Fruit fly (Drosophila melanogaster) whole organism, embryonic: ENCODE measurements around the gene CG13461.

ENCODE experiments used
- Bdp1 ChIP-seq: fragments of 200-800 bp; sonication (Bioruptor generic); optimal IDR thresholded peaks from 3 replicates; lab custom pipeline; 2016; ENCODE audit warnings: missing biosample characterization, missing genetic modification characterization
- Bteb2 ChIP-seq: fragments of 200-800 bp; sonication (Bioruptor generic); optimal IDR thresholded peaks from 2 replicates; lab custom pipeline; 2016; ENCODE audit warnings: missing biosample characterization, missing genetic modification characterization
- CG11398 ChIP-seq: fragments of 200-800 bp; sonication (Bioruptor generic); optimal IDR thresholded peaks from 2 replicates; lab custom pipeline; 2016; ENCODE audit warnings: missing biosample characterization, missing genetic modification characterization
- CG11504 ChIP-seq: fragments of 200-800 bp; sonication (Bioruptor generic); optimal IDR thresholded peaks from 3 replicates; lab custom pipeline; 2019; ENCODE audit warnings: missing biosample characterization, mild to moderate bottlenecking, missing genetic modification characterization, moderate library complexity
- CG11695 ChIP-seq: fragments of 200-800 bp; sonication (Bioruptor generic); IDR thresholded peaks from 3 replicates; pipeline ENCODE4 v1.3.6; 2022; ENCODE audit warnings: missing biosample characterization, missing genetic modification characterization
- CG12744 ChIP-seq: fragments of 200-800 bp; sonication (Bioruptor generic); optimal IDR thresholded peaks from 2 replicates; lab custom pipeline; 2016; ENCODE audit warnings: missing biosample characterization, missing genetic modification characterization
- CG13296 ChIP-seq: fragments of 200-800 bp; sonication (Bioruptor generic); optimal IDR thresholded peaks from 3 replicates; lab custom pipeline; 2018; ENCODE audit warnings: missing biosample characterization, mild to moderate bottlenecking, missing genetic modification characterization
- CG14050 ChIP-seq: fragments of 200-800 bp; sonication (Bioruptor generic); IDR thresholded peaks from 3 replicates; pipeline ENCODE4 v1.3.6; 2022; ENCODE audit warnings: missing biosample characterization, missing genetic modification characterization
- CG14965 ChIP-seq: fragments of 200-800 bp; sonication (Bioruptor generic); optimal IDR thresholded peaks from 2 replicates; lab custom pipeline; 2016; ENCODE audit warnings: missing biosample characterization, missing genetic modification characterization, borderline replicate concordance
- CG17361 ChIP-seq: fragments of 200-800 bp; sonication (Bioruptor generic); IDR thresholded peaks from 3 replicates; pipeline ENCODE4 v1.3.6; 2022; ENCODE audit warnings: missing biosample characterization, missing genetic modification characterization
- CG17612 ChIP-seq: fragments of 200-800 bp; sonication (Bioruptor generic); IDR thresholded peaks from 2 replicates; pipeline ENCODE4 v1.3.6; 2022; ENCODE audit warnings: missing biosample characterization, missing genetic modification characterization
- CG17912 ChIP-seq: fragments of 200-800 bp; sonication (Bioruptor generic); optimal IDR thresholded peaks from 2 replicates; lab custom pipeline; 2018; ENCODE audit warnings: missing biosample characterization, mild to moderate bottlenecking, missing genetic modification characterization
- CG30020 ChIP-seq: fragments of 200-800 bp; optimal IDR thresholded peaks from 2 replicates; lab custom pipeline; 2019; ENCODE audit warnings: missing biosample characterization, mild to moderate bottlenecking, missing genetic modification characterization, moderate library complexity
- CG30431 ChIP-seq: fragments of 200-800 bp; sonication (Bioruptor generic); optimal IDR thresholded peaks from 2 replicates; lab custom pipeline; 2017; ENCODE audit warnings: missing biosample characterization, missing genetic modification characterization
- CG31441 ChIP-seq: fragments of 200-800 bp; sonication (Bioruptor generic); IDR thresholded peaks from 2 replicates; pipeline ENCODE4 v1.3.6; 2022; ENCODE audit warnings: missing biosample characterization, missing genetic modification characterization
- CG33557 ChIP-seq: fragments of 200-800 bp; sonication (Bioruptor generic); optimal IDR thresholded peaks from 2 replicates; lab custom pipeline; 2019; ENCODE audit warnings: missing biosample characterization, mild to moderate bottlenecking, missing genetic modification characterization, moderate library complexity
- CG4617 ChIP-seq: fragments of 200-800 bp; sonication (Bioruptor generic); optimal IDR thresholded peaks from 3 replicates; lab custom pipeline; 2016; ENCODE audit warnings: missing biosample characterization, missing genetic modification characterization, borderline replicate concordance
- CG6683 ChIP-seq: fragments of 200-800 bp; sonication (Bioruptor generic); optimal IDR thresholded peaks from 2 replicates; lab custom pipeline; 2017; ENCODE audit warnings: missing biosample characterization, mild to moderate bottlenecking, missing genetic modification characterization, missing genetic modification reagents
- CG7271 ChIP-seq: fragments of 200-800 bp; sonication (Bioruptor generic); optimal IDR thresholded peaks from 2 replicates; lab custom pipeline; 2018; ENCODE audit warnings: missing biosample characterization, mild to moderate bottlenecking, missing genetic modification characterization, moderate library complexity
- D ChIP-seq, 2 experiments: fragments of 200-800 bp in 1 of 2; fragments of >200 bp in 1 of 2; sonication (Bioruptor generic) in 1 of 2; optimal IDR thresholded peaks; 2 replicates in 1 of 2; 3 replicates in 1 of 2; lab custom pipeline; 2017; ENCODE audit warnings: mild to moderate bottlenecking in 1 of 2, missing biosample characterization in 1 of 2, missing genetic modification characterization in 1 of 2, missing genetic modification reagents in 1 of 2
- Dfd ChIP-seq, 2 experiments: fragments of >200 bp; optimal IDR thresholded peaks; 2 replicates each; lab custom pipeline; 2017; ENCODE audit warnings: missing biosample characterization in 2 of 2, missing genetic modification characterization in 2 of 2
- HLH4C ChIP-seq: fragments of 200-800 bp; sonication (Bioruptor generic); IDR thresholded peaks from 3 replicates; pipeline ENCODE4 v1.3.6; 2022; ENCODE audit warnings: missing biosample characterization, missing genetic modification characterization; ENCODE audit not compliant: partially characterized antibody
- Hand ChIP-seq: fragments of 200-800 bp; sonication (Bioruptor generic); optimal IDR thresholded peaks from 2 replicates; lab custom pipeline; 2017; ENCODE audit warnings: mild to moderate bottlenecking, missing biosample characterization, missing genetic modification reagents, missing genetic modification characterization
- Jarid2 ChIP-seq: fragments of 200-800 bp; sonication (Bioruptor generic); optimal IDR thresholded peaks from 3 replicates; lab custom pipeline; 2017; ENCODE audit warnings: mild to moderate bottlenecking, missing biosample characterization, missing genetic modification reagents, missing genetic modification characterization
- Nf-YA ChIP-seq: fragments of 200-800 bp; sonication (Bioruptor generic); IDR thresholded peaks from 2 replicates; pipeline ENCODE4 v1.3.6; 2022; ENCODE audit warnings: missing biosample characterization, missing genetic modification characterization
- Pdp1 ChIP-seq, 2 experiments: fragments of 200-800 bp; sonication (Bioruptor generic); optimal IDR thresholded peaks; 3 replicates each; lab custom pipeline; 2016; ENCODE audit warnings: missing biosample characterization in 2 of 2, missing genetic modification characterization in 2 of 2, mild to moderate bottlenecking in 1 of 2, moderate library complexity in 1 of 2
- Poxn ChIP-seq: fragments of 200-800 bp; sonication (Bioruptor generic); IDR thresholded peaks from 2 replicates; pipeline ENCODE4 v1.3.6; 2022; ENCODE audit warnings: missing biosample characterization, missing genetic modification characterization
- Six4 ChIP-seq: fragments of 200-800 bp; sonication (Bioruptor generic); optimal IDR thresholded peaks from 2 replicates; lab custom pipeline; 2016; ENCODE audit warnings: missing biosample characterization, missing genetic modification characterization
- Sry-β ChIP-seq: fragments of 200-800 bp; sonication (Bioruptor generic); optimal IDR thresholded peaks from 2 replicates; lab custom pipeline; 2018; ENCODE audit warnings: missing biosample characterization, mild to moderate bottlenecking, missing genetic modification characterization, moderate library complexity
- Vsx1 ChIP-seq: fragments of 200-800 bp; sonication (Bioruptor generic); optimal IDR thresholded peaks from 2 replicates; lab custom pipeline; 2017; ENCODE audit warnings: missing biosample characterization, mild to moderate bottlenecking, missing genetic modification characterization, missing genetic modification reagents
- chinmo ChIP-seq: fragments of 200-800 bp; sonication (Bioruptor generic); IDR thresholded peaks from 4 replicates; pipeline ENCODE4 v1.3.6; 2022; ENCODE audit warnings: missing biosample characterization, missing genetic modification characterization; ENCODE audit not compliant: partially characterized antibody
- chn ChIP-seq: fragments of 200-800 bp; sonication (Bioruptor generic); optimal IDR thresholded peaks from 2 replicates; lab custom pipeline; 2016; ENCODE audit warnings: missing biosample characterization, missing genetic modification characterization
- dm ChIP-seq: fragments of 200-800 bp; sonication (Bioruptor generic); optimal IDR thresholded peaks from 3 replicates; lab custom pipeline; 2016; ENCODE audit warnings: missing biosample characterization, missing genetic modification characterization
- eyg ChIP-seq: fragments of 200-800 bp; sonication (Bioruptor generic); optimal IDR thresholded peaks from 3 replicates; lab custom pipeline; 2016; ENCODE audit warnings: missing biosample characterization, missing genetic modification characterization
- fd96Cb ChIP-seq: fragments of 200-800 bp; sonication (Bioruptor generic); optimal IDR thresholded peaks from 2 replicates; lab custom pipeline; 2018; ENCODE audit warnings: missing biosample characterization, mild to moderate bottlenecking, missing genetic modification characterization, moderate library complexity
- hbn ChIP-seq: fragments of 200-800 bp; sonication (Bioruptor generic); IDR thresholded peaks from 2 replicates; pipeline ENCODE4 v1.3.6; 2022; ENCODE audit warnings: missing biosample characterization, missing genetic modification characterization; ENCODE audit not compliant: partially characterized antibody
- hkb ChIP-seq, 2 experiments: fragments of 200-800 bp in 1 of 2; fragments of >200 bp in 1 of 2; sonication (Bioruptor generic) in 1 of 2; IDR thresholded peaks in 1 of 2; optimal IDR thresholded peaks in 1 of 2; 2 replicates each; pipeline versions ENCODE4 v1.3.6 to Lab custom; 2017 to 2022; ENCODE audit warnings: missing biosample characterization in 1 of 2, missing genetic modification characterization in 1 of 2
- lmd ChIP-seq: fragments of 200-800 bp; sonication (Bioruptor generic); IDR thresholded peaks from 2 replicates; pipeline ENCODE4 v1.3.6; 2022; ENCODE audit warnings: missing biosample characterization, missing genetic modification characterization
- nerfin-1 ChIP-seq: fragments of 200-800 bp; sonication (Bioruptor generic); optimal IDR thresholded peaks from 3 replicates; lab custom pipeline; 2019; ENCODE audit warnings: missing biosample characterization, mild to moderate bottlenecking, missing genetic modification characterization, moderate library complexity
- prd ChIP-seq, 3 experiments: fragments of >200 bp in 2 of 3; fragments of 200-800 bp in 1 of 3; sonication (Bioruptor generic) in 1 of 3; optimal IDR thresholded peaks in 2 of 3; IDR thresholded peaks in 1 of 3; 2 replicates in 2 of 3; 3 replicates in 1 of 3; pipeline versions ENCODE4 v1.3.6 to Lab custom; 2017 to 2022; ENCODE audit warnings: missing biosample characterization in 1 of 3, missing genetic modification characterization in 1 of 3
- pum ChIP-seq: fragments of 200-800 bp; sonication (Bioruptor generic); optimal IDR thresholded peaks from 2 replicates; lab custom pipeline; 2016; ENCODE audit warnings: missing biosample characterization, missing genetic modification characterization
- sens-2 ChIP-seq: fragments of 200-800 bp; sonication (Bioruptor generic); IDR thresholded peaks from 2 replicates; pipeline ENCODE4 v1.3.6; 2022; ENCODE audit warnings: missing biosample characterization, missing genetic modification characterization
- slbo ChIP-seq: fragments of 200-800 bp; sonication (Bioruptor generic); IDR thresholded peaks from 2 replicates; pipeline ENCODE4 v1.3.6; 2022; ENCODE audit warnings: missing biosample characterization, missing genetic modification characterization
- sna ChIP-seq: fragments of 200-800 bp; sonication (Bioruptor generic); IDR thresholded peaks from 2 replicates; pipeline ENCODE4 v1.3.6; 2022; ENCODE audit warnings: missing biosample characterization, missing genetic modification characterization; ENCODE audit not compliant: partially characterized antibody
- tna ChIP-seq: fragments of 200-800 bp; sonication (Bioruptor generic); IDR thresholded peaks from 2 replicates; pipeline ENCODE4 v1.3.6; 2022; ENCODE audit warnings: missing biosample characterization, missing genetic modification characterization; ENCODE audit not compliant: partially characterized antibody
- tup ChIP-seq: fragments of 200-800 bp; sonication (Bioruptor generic); optimal IDR thresholded peaks from 2 replicates; lab custom pipeline; 2016; ENCODE audit warnings: missing biosample characterization, mild to moderate bottlenecking, missing genetic modification characterization, moderate library complexity
- yki ChIP-seq: fragments of >200 bp; optimal IDR thresholded peaks from 3 replicates; lab custom pipeline; 2018
- zf30C ChIP-seq: fragments of 200-800 bp; sonication (Bioruptor generic); optimal IDR thresholded peaks from 3 replicates; lab custom pipeline; 2018; ENCODE audit warnings: missing biosample characterization, mild to moderate bottlenecking, missing genetic modification characterization

CG13461 gene

dm6 chr3L:15079278-15079677, 27.0 kb upstream of the CG13461 start (continued):
- TF ChIP-seq CG13296 (GFP tag; lab: Kevin White, UChicago) (no peak), chn (GFP tag; lab: Kevin White, UChicago) (no peak), CG4617 (GFP tag; lab: Kevin White, UChicago) (no peak), CG33557 (GFP tag; lab: Kevin White, UChicago) (peak; percentile 20), CG17912 (GFP tag; lab: Kevin White, UChicago) (no peak), CG17612 (GFP tag; lab: Robert Waterston, UW) (no peak), chinmo (GFP tag; lab: Robert Waterston, UW) (peak; percentile 86; the same call in 1 of the 4 replicates), Poxn (GFP tag; lab: Robert Waterston, UW) (no peak), slbo (GFP tag; lab: Robert Waterston, UW) (peak; percentile 30; the same call in 1 of the 2 replicates), CG7271 (tag; lab: Kevin White, UChicago) (no peak), tna (peak; percentile 19; the same call in 1 of the 2 replicates), CG14965 (GFP tag; lab: Kevin White, UChicago) (no peak), fd96Cb (tag; lab: Kevin White, UChicago) (no peak), Vsx1 (GFP tag; lab: Kevin White, UChicago) (no peak), hkb (optimal IDR thresholded peaks at IDR 0.05; lab: Kevin White, UChicago) (no peak), hkb (GFP tag; IDR thresholded peaks at IDR 0.05; lab: Robert Waterston, UW) (peak; percentile 33; the same call in 1 of the 2 replicates), hbn (GFP tag; lab: Robert Waterston, UW) (0 out of 2 replicates have a peak, but pooled peaks have one; percentile 19), Pdp1 (GFP tag; optimal IDR thresholded peaks at IDR 0.05; lab: Kevin White, UChicago) (peak in 1 of 2 experiments; percentile 44), CG6683 (GFP tag; lab: Kevin White, UChicago) (no peak), Bteb2 (no peak), eyg (GFP tag; lab: Kevin White, UChicago) (no peak), CG17361 (GFP tag; lab: Robert Waterston, UW) (0 out of 3 replicates have a peak, but pooled peaks have one; percentile 8), CG30431 (GFP tag; lab: Kevin White, UChicago) (no peak), Jarid2 (GFP tag; lab: Kevin White, UChicago) (peak; percentile 93), CG12744 (GFP tag; lab: Kevin White, UChicago) (no peak), nerfin-1 (tag; lab: Kevin White, UChicago) (no peak), HLH4C (peak; percentile 24; the same call in 1 of the 3 replicates), CG31441 (GFP tag; lab: Robert Waterston, UW) (no peak), sens-2 (no peak), CG30020 (tag; lab: Kevin White, UChicago) (no peak), tup (GFP tag; lab: Kevin White, UChicago) (no peak), Six4 (GFP tag; lab: Kevin White, UChicago) (no peak), D (optimal IDR thresholded peaks at IDR 0.05; lab: Kevin White, UChicago) (no peak), D (GFP tag; optimal IDR thresholded peaks at IDR 0.05; lab: Kevin White, UChicago) (no peak), CG11398 (GFP tag; lab: Kevin White, UChicago) (no peak), Dfd (GFP tag; optimal IDR thresholded peaks at IDR 0.05; lab: Kevin White, UChicago) (peak in 1 of 2 experiments; percentile 53), sna (GFP tag; lab: Robert Waterston, UW) (no peak), pum (no peak), Nf-YA (GFP tag; lab: Robert Waterston, UW) (no peak), Bdp1 (no peak), CG11695 (GFP tag; lab: Robert Waterston, UW) (no peak), zf30C (GFP tag; lab: Kevin White, UChicago) (no peak), dm (GFP tag; lab: Kevin White, UChicago) (no peak), lmd (GFP tag; lab: Robert Waterston, UW) (no peak), Hand (no peak), CG14050 (GFP tag; lab: Robert Waterston, UW) (no peak), CG11504 (tag; lab: Kevin White, UChicago) (peak; percentile 54), yki (lab: Kevin White, UChicago) (peak; percentile 56), prd (optimal IDR thresholded peaks at IDR 0.05; lab: Kevin White, UChicago) (no peak), prd (GFP tag; IDR thresholded peaks at IDR 0.05; lab: Robert Waterston, UW) (no peak), Sry-β (GFP tag; lab: Kevin White, UChicago) (no peak)
